Worm (Caenorhabditis elegans): ENCODE data around the gene C39F7.5.

DNA sequence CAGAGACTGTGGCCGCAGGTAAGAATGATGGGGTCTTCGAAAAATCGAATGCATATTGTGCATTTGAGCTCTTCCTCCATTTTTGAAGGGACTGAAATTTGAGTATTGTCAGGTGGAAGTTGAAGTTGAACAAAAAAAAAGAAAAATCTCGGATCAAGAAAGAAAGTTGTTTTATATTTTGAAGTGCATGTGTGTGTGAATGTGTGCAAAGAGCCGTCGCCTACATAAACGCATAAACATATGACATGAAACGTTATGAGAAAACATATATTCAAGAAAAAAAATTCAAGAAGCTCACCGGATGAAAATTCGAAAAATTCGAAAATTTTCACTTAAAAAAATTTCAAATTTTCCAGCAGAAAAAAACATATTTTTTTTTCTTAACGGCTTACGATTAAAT lies 29.2 kb upstream of the C39F7.5 start, which contains the start of gene madd-2:
- TF ChIP-seq elt-3 (tag; optimal IDR thresholded peaks at IDR 0.05) (no peak), lin-13 (tag; optimal IDR thresholded peaks at IDR 0.05) (no peak), ces-1 (GFP tag; optimal IDR thresholded peaks at IDR 0.05) (no peak), mab-5 (tag; optimal IDR thresholded peaks at IDR 0.05) (no peak), unc-39 (tag; optimal IDR thresholded peaks at IDR 0.05) (no peak), lsy-2 (tag; optimal IDR thresholded peaks at IDR 0.05) (no peak), snpc-4 (tag; optimal IDR thresholded peaks at IDR 0.05) (no peak), cnd-1 (tag; optimal IDR thresholded peaks at IDR 0.05) (no peak), nhr-12 (tag; optimal IDR thresholded peaks at IDR 0.05) (no peak), nhr-76 (tag; optimal IDR thresholded peaks at IDR 0.05) (no peak), unc-62 (GFP tag; optimal IDR thresholded peaks at IDR 0.05) (no peak)

Measured in whole organism, mixed stage, embryonic.